Fruit fly (Drosophila melanogaster): ENCODE data around the gene PrBP.

PrBP gene

dm6 chr2L:8692426-8693180 lies 6.8 kb upstream of the PrBP start (continued):
- TF ChIP-seq Rx (GFP tag; IDR thresholded peaks at IDR 0.05) (peak; percentile 19; the same call in 1 of the 2 replicates), CG6272 (GFP tag; IDR thresholded peaks at IDR 0.05) (no peak), unpg (GFP tag; optimal IDR thresholded peaks at IDR 0.05) (peak; percentile 30), al (GFP tag; IDR thresholded peaks at IDR 0.05) (peak; percentile 14; the same call in 1 of the 2 replicates), CG6765 (GFP tag; optimal IDR thresholded peaks at IDR 0.05) (peak; percentile 47), zfh2 (GFP tag; optimal IDR thresholded peaks at IDR 0.05) (peak; percentile 21), jing (GFP tag; optimal IDR thresholded peaks at IDR 0.05) (no peak), CG9876 (GFP tag; optimal IDR thresholded peaks at IDR 0.05) (peak; percentile 7), CG30403 (GFP tag; optimal IDR thresholded peaks at IDR 0.05) (no peak), maf-S (GFP tag; optimal IDR thresholded peaks at IDR 0.05) (no peak), crc (GFP tag; optimal IDR thresholded peaks at IDR 0.05) (peak; percentile 0), CTCF (GFP tag; optimal IDR thresholded peaks at IDR 0.05) (no peak), zen2 (GFP tag; IDR thresholded peaks at IDR 0.05; ENCODE audit: partially characterized antibody) (no peak), CG4424 (GFP tag; optimal IDR thresholded peaks at IDR 0.05) (no peak), CG9727 (GFP tag; optimal IDR thresholded peaks at IDR 0.05) (peak; percentile 33), Ets65A (GFP tag) (peak; percentile 59), org-1 (GFP tag; optimal IDR thresholded peaks at IDR 0.05) (peak; percentile 30), lov (optimal IDR thresholded peaks at IDR 0.05) (no peak), lov (GFP tag; IDR thresholded peaks at IDR 0.05) (no peak), kni (GFP tag; optimal IDR thresholded peaks at IDR 0.05) (peak; percentile 9), CG15514 (GFP tag; optimal IDR thresholded peaks at IDR 0.05) (peak; percentile 35), dan (GFP tag; IDR thresholded peaks at IDR 0.05) (no peak), CG32532 (GFP tag; IDR thresholded peaks at IDR 0.05) (peak; percentile 68), emc (GFP tag; optimal IDR thresholded peaks at IDR 0.05) (no peak), tgo (GFP tag; IDR thresholded peaks at IDR 0.05) (no peak), CHES-1-like (GFP tag; optimal IDR thresholded peaks at IDR 0.05) (peak; percentile 71), sug (tag; optimal IDR thresholded peaks at IDR 0.05) (peak; percentile 78), rib (GFP tag; IDR thresholded peaks at IDR 0.05) (peak; percentile 91), Awh (GFP tag; IDR thresholded peaks at IDR 0.05) (no peak), CG13624 (GFP tag; optimal IDR thresholded peaks at IDR 0.05) (peak; percentile 45), Dbx (GFP tag; IDR thresholded peaks at IDR 0.05) (0 out of 3 replicates have a peak, but pooled peaks have one; percentile 46), MBD-R2 (GFP tag; IDR thresholded peaks at IDR 0.05) (no peak), CG5180 (GFP tag; optimal IDR thresholded peaks at IDR 0.05) (no peak), fd64A (GFP tag; optimal IDR thresholded peaks at IDR 0.05) (no peak), Atf3 (GFP tag; optimal IDR thresholded peaks at IDR 0.05) (no peak), CG10274 (GFP tag; optimal IDR thresholded peaks at IDR 0.05) (peak; percentile 19), CrebB (tag; optimal IDR thresholded peaks at IDR 0.05) (peak; percentile 73), vvl (GFP tag; IDR thresholded peaks at IDR 0.05) (peak; percentile 60; the same call in 1 of the 2 replicates), Meics (GFP tag; optimal IDR thresholded peaks at IDR 0.05) (peak; percentile 52), caup (GFP tag; optimal IDR thresholded peaks at IDR 0.05; ENCODE audit: severe bottlenecking) (peak; percentile 74), nmo (GFP tag; optimal IDR thresholded peaks at IDR 0.05) (no peak), gro (GFP tag; optimal IDR thresholded peaks at IDR 0.05) (peak; percentile 38), repo (GFP tag; optimal IDR thresholded peaks at IDR 0.05) (no peak), CG2120 (GFP tag; optimal IDR thresholded peaks at IDR 0.05) (peak; percentile 69), ham (GFP tag; IDR thresholded peaks at IDR 0.05) (no peak), ato (GFP tag; IDR thresholded peaks at IDR 0.05; ENCODE audit: partially characterized antibody) (no peak), pb (GFP tag; optimal IDR thresholded peaks at IDR 0.05) (peak; percentile 24), CG31441 (GFP tag; IDR thresholded peaks at IDR 0.05) (no peak), CG12299 (tag; optimal IDR thresholded peaks at IDR 0.05) (peak; percentile 33), NFAT (GFP tag; IDR thresholded peaks at IDR 0.05) (peak; percentile 24; the same call in 1 of the 2 replicates), CG4328 (GFP tag; optimal IDR thresholded peaks at IDR 0.05) (no peak)

Measured in whole organism, embryonic.